Worm (Caenorhabditis elegans): ENCODE measurements around the gene cpna-3.

- TF ChIP-seq daf-12 (tag; optimal IDR thresholded peaks at IDR 0.05) (no peak), ZK546.5 (tag; optimal IDR thresholded peaks at IDR 0.05) (no peak), snpc-4 (tag; optimal IDR thresholded peaks at IDR 0.05) (no peak), nhr-43 (tag; optimal IDR thresholded peaks at IDR 0.05; ENCODE audit: poor library complexity, severe bottlenecking) (no peak), elt-3 (tag; optimal IDR thresholded peaks at IDR 0.05) (no peak), aly-2 (tag; optimal IDR thresholded peaks at IDR 0.05) (no peak), tbx-2 (tag; optimal IDR thresholded peaks at IDR 0.05) (no peak), nhr-11 (tag; optimal IDR thresholded peaks at IDR 0.05) (no peak), ztf-4 (tag; optimal IDR thresholded peaks at IDR 0.05) (no peak), nfya-1 (tag; optimal IDR thresholded peaks at IDR 0.05; ENCODE audit: insufficient read depth) (no peak), nhr-12 (tag; optimal IDR thresholded peaks at IDR 0.05) (no peak), ceh-9 (tag; optimal IDR thresholded peaks at IDR 0.05) (no peak)
These were observed 45.6 kb upstream of the cpna-3 start for ce11 chrIV:9051036-9051435.

Measured in whole organism, L3 larva.